Fruit fly (Drosophila melanogaster): ENCODE results near the gene CG42399.
A peak's percentile ranks its signal among the peaks of the same experiment; 100 is the strongest.

DNA sequence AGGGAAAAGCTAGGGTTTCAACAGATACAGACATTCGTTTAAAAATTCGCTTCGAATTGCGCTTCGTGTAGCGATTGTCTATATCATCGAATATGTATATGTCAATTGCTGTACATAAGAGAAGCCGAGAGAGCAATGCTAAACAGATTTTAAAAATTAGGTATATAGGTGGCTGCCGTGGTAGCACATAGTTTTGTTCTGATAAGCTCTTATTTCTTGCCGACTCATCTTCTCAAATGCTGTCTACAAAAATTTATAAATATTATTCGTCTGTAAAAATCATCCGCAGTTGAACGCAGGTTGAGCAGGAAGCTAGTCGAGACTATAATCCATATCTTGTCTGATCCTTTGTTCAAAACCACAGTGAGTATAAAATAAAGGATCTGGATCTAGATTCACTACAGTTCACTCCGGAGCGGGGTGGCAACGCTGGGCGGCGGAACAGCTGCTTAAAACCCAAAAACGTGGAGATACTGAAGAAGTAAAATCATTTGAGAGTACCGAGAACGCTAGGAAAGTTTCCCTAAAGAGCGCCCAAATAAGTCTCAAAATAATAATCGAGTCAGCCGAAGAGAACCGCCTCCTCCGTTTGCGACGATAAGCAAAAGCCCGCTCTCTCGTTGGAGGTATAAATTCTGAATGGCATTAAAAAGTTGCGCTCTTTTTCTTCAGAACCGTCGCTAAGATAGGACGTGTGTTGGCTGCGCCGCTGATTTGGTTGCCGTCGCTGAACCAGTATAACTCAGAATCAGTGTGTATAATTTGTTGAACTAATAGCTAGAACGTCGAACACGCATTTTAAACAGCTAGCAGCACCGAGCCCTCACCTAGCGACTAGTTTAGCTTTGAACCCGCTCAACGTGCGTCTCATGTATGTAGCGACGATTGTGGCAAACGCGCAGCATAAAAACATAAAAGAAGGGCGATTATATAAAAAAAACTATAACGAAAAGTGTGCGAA is 45.3 kb downstream of the CG42399 start:
- TF ChIP-seq Snoo (tag; optimal IDR thresholded peaks at IDR 0.05) (no peak), Pif1B (GFP tag; optimal IDR thresholded peaks at IDR 0.05) (no peak), CG17806 (tag; optimal IDR thresholded peaks at IDR 0.05) (no peak), EcR (GFP tag; optimal IDR thresholded peaks at IDR 0.05) (peak; percentile 23), CG14655 (GFP tag; optimal IDR thresholded peaks at IDR 0.05) (no peak), CG4496 (GFP tag; IDR thresholded peaks at IDR 0.05) (no peak), CG12605 (GFP tag; IDR thresholded peaks at IDR 0.05) (no peak; the same call in 1 of the 2 replicates), CG32121 (GFP tag; IDR thresholded peaks at IDR 0.05) (no peak), CG9948 (tag; optimal IDR thresholded peaks at IDR 0.05) (no peak), fd96Ca (GFP tag; IDR thresholded peaks at IDR 0.05) (no peak), CG13204 (GFP tag; optimal IDR thresholded peaks at IDR 0.05) (no peak), Pif1A (GFP tag; optimal IDR thresholded peaks at IDR 0.05) (no peak), CG34367 (tag; optimal IDR thresholded peaks at IDR 0.05) (no peak), CG8301 (tag; optimal IDR thresholded peaks at IDR 0.05) (no peak)
